Fruit fly (Drosophila melanogaster) whole organism, embryonic: ENCODE results near the gene Nost.

Experiments used
- Aef1 ChIP-seq: fragments of 200-800 bp; sonication (Bioruptor generic); IDR thresholded peaks from 3 replicates; pipeline ENCODE4 v1.3.6; 2022; ENCODE audit warnings: missing biosample characterization, missing genetic modification characterization
- Antp ChIP-seq: fragments of 200-800 bp; sonication (Bioruptor generic); optimal IDR thresholded peaks from 3 replicates; lab custom pipeline; 2016; ENCODE audit warnings: missing biosample characterization, missing genetic modification characterization
- Atf-2 ChIP-seq: fragments of 200-800 bp; sonication (Bioruptor generic); optimal IDR thresholded peaks from 2 replicates; lab custom pipeline; 2016; ENCODE audit warnings: missing biosample characterization, missing genetic modification characterization
- BEAF-32 ChIP-seq: fragments of 200-800 bp; sonication (Bioruptor generic); optimal IDR thresholded peaks from 3 replicates; lab custom pipeline; 2017; ENCODE audit warnings: missing biosample characterization, missing genetic modification characterization, mild to moderate bottlenecking, moderate library complexity, missing genetic modification reagents
- CG10321 ChIP-seq: fragments of 200-800 bp; sonication (Bioruptor generic); IDR thresholded peaks from 2 replicates; pipeline ENCODE4 v1.3.6; 2022; ENCODE audit warnings: missing biosample characterization, missing genetic modification characterization
- CG10431 ChIP-seq: fragments of 200-800 bp; sonication (Bioruptor generic); optimal IDR thresholded peaks from 3 replicates; lab custom pipeline; 2018; ENCODE audit warnings: missing biosample characterization, mild to moderate bottlenecking, missing genetic modification characterization
- CG10654 ChIP-seq: fragments of 200-800 bp; sonication (Bioruptor generic); optimal IDR thresholded peaks from 2 replicates; lab custom pipeline; 2016; ENCODE audit warnings: missing biosample characterization, missing genetic modification characterization
- CG11723 ChIP-seq: fragments of 200-800 bp; sonication (Bioruptor generic); optimal IDR thresholded peaks from 2 replicates; lab custom pipeline; 2017; ENCODE audit warnings: missing biosample characterization, mild to moderate bottlenecking, missing genetic modification characterization
- CG12299 ChIP-seq: fragments of 200-800 bp; sonication (Bioruptor generic); optimal IDR thresholded peaks from 2 replicates; lab custom pipeline; 2018; ENCODE audit warnings: missing biosample characterization, mild to moderate bottlenecking, missing genetic modification characterization
- CG13287 ChIP-seq: fragments of 200-800 bp; sonication (Bioruptor generic); IDR thresholded peaks from 2 replicates; pipeline ENCODE4 v1.3.6; 2022; ENCODE audit warnings: missing biosample characterization, missing genetic modification characterization; ENCODE audit not compliant: partially characterized antibody
- CG13296 ChIP-seq: fragments of 200-800 bp; sonication (Bioruptor generic); optimal IDR thresholded peaks from 3 replicates; lab custom pipeline; 2018; ENCODE audit warnings: missing biosample characterization, mild to moderate bottlenecking, missing genetic modification characterization
- CG13775 ChIP-seq: fragments of 200-800 bp; sonication (Bioruptor generic); optimal IDR thresholded peaks from 3 replicates; lab custom pipeline; 2017; ENCODE audit warnings: missing biosample characterization, mild to moderate bottlenecking, missing genetic modification characterization
- CG14441 ChIP-seq: fragments of 200-800 bp; sonication (Bioruptor generic); IDR thresholded peaks from 2 replicates; pipeline ENCODE4 v1.3.6; 2022; ENCODE audit warnings: missing biosample characterization, missing genetic modification characterization
- CG15514 ChIP-seq: fragments of 200-800 bp; sonication (Bioruptor generic); optimal IDR thresholded peaks from 3 replicates; lab custom pipeline; 2017; ENCODE audit warnings: missing biosample characterization, missing genetic modification characterization, mild to moderate bottlenecking, moderate library complexity, missing genetic modification reagents
- CG3163 ChIP-seq: fragments of 200-800 bp; sonication (Bioruptor generic); optimal IDR thresholded peaks from 3 replicates; lab custom pipeline; 2016; ENCODE audit warnings: missing biosample characterization, missing genetic modification characterization
- CG32767 ChIP-seq: fragments of 200-800 bp; sonication (Bioruptor generic); IDR thresholded peaks from 2 replicates; pipeline ENCODE4 v1.3.6; 2022; ENCODE audit warnings: missing biosample characterization, missing genetic modification characterization
- CG3847 ChIP-seq: fragments of 200-800 bp; sonication (Bioruptor generic); IDR thresholded peaks from 2 replicates; pipeline ENCODE4 v1.3.6; 2022; ENCODE audit warnings: missing biosample characterization, missing genetic modification characterization
- CG6254 ChIP-seq: fragments of 200-800 bp; sonication (Bioruptor generic); optimal IDR thresholded peaks from 3 replicates; lab custom pipeline; 2017; ENCODE audit warnings: mild to moderate bottlenecking, missing biosample characterization, missing genetic modification reagents, missing genetic modification characterization
- CG6683 ChIP-seq: fragments of 200-800 bp; sonication (Bioruptor generic); optimal IDR thresholded peaks from 2 replicates; lab custom pipeline; 2017; ENCODE audit warnings: missing biosample characterization, mild to moderate bottlenecking, missing genetic modification characterization, missing genetic modification reagents
- CG8089 ChIP-seq: fragments of 200-800 bp; sonication (Bioruptor generic); optimal IDR thresholded peaks from 3 replicates; lab custom pipeline; 2016; ENCODE audit warnings: missing biosample characterization, missing genetic modification characterization
- CG8359 ChIP-seq: fragments of 200-800 bp; sonication (Bioruptor generic); optimal IDR thresholded peaks from 2 replicates; lab custom pipeline; 2017; ENCODE audit warnings: missing biosample characterization, mild to moderate bottlenecking, missing genetic modification characterization, borderline replicate concordance
- D19B ChIP-seq: fragments of 200-800 bp; sonication (Bioruptor generic); optimal IDR thresholded peaks from 2 replicates; lab custom pipeline; 2017; ENCODE audit warnings: missing biosample characterization, mild to moderate bottlenecking, missing genetic modification characterization
- Dad ChIP-seq: fragments of 200-800 bp; sonication (Bioruptor generic); optimal IDR thresholded peaks from 3 replicates; lab custom pipeline; 2016; ENCODE audit warnings: missing biosample characterization, missing genetic modification characterization
- Doc2 ChIP-seq: fragments of 200-800 bp; sonication (Bioruptor generic); IDR thresholded peaks from 2 replicates; pipeline ENCODE4 v1.3.6; 2022; ENCODE audit warnings: missing biosample characterization, missing genetic modification characterization
- Fer1 ChIP-seq: fragments of 200-800 bp; sonication (Bioruptor generic); optimal IDR thresholded peaks from 2 replicates; lab custom pipeline; 2017; ENCODE audit warnings: missing biosample characterization, mild to moderate bottlenecking, missing genetic modification characterization
- Fer2 ChIP-seq: fragments of 200-800 bp; sonication (Bioruptor generic); optimal IDR thresholded peaks from 2 replicates; lab custom pipeline; 2018; ENCODE audit warnings: missing biosample characterization, mild to moderate bottlenecking, missing genetic modification characterization, moderate library complexity
- Fer3 ChIP-seq: fragments of 200-800 bp; sonication (Bioruptor generic); optimal IDR thresholded peaks from 2 replicates; lab custom pipeline; 2018; ENCODE audit warnings: missing biosample characterization, mild to moderate bottlenecking, missing genetic modification characterization, moderate library complexity
- HHEX ChIP-seq: fragments of 200-800 bp; sonication (Bioruptor generic); optimal IDR thresholded peaks from 3 replicates; lab custom pipeline; 2017; ENCODE audit warnings: missing biosample characterization, mild to moderate bottlenecking, missing genetic modification characterization, missing genetic modification reagents
- Kr ChIP-seq: fragments of 200-800 bp; sonication (Bioruptor generic); optimal IDR thresholded peaks from 2 replicates; lab custom pipeline; 2017; ENCODE audit warnings: missing biosample characterization, mild to moderate bottlenecking, missing genetic modification characterization
- Lpt ChIP-seq: fragments of >200 bp; optimal IDR thresholded peaks from 2 replicates; lab custom pipeline; 2018; ENCODE audit warnings: missing biosample characterization, missing genetic modification characterization
- Pdp1 ChIP-seq, 2 experiments: fragments of 200-800 bp; sonication (Bioruptor generic); optimal IDR thresholded peaks; 3 replicates each; lab custom pipeline; 2016; ENCODE audit warnings: missing biosample characterization in 2 of 2, missing genetic modification characterization in 2 of 2, mild to moderate bottlenecking in 1 of 2, moderate library complexity in 1 of 2
- Poxn ChIP-seq: fragments of 200-800 bp; sonication (Bioruptor generic); IDR thresholded peaks from 2 replicates; pipeline ENCODE4 v1.3.6; 2022; ENCODE audit warnings: missing biosample characterization, missing genetic modification characterization
- ab ChIP-seq: fragments of 200-800 bp; sonication (Bioruptor generic); optimal IDR thresholded peaks from 2 replicates; lab custom pipeline; 2016; ENCODE audit warnings: missing biosample characterization, missing genetic modification characterization
- bcd ChIP-seq: fragments of 200-800 bp; sonication (Bioruptor generic); optimal IDR thresholded peaks from 2 replicates; lab custom pipeline; 2017; ENCODE audit warnings: missing biosample characterization, mild to moderate bottlenecking, missing genetic modification characterization
- bigmax ChIP-seq: fragments of 200-800 bp; sonication (Bioruptor generic); optimal IDR thresholded peaks from 2 replicates; lab custom pipeline; 2018; ENCODE audit warnings: missing biosample characterization, mild to moderate bottlenecking, missing genetic modification characterization
- cas ChIP-seq: fragments of 200-800 bp; sonication (Bioruptor generic); IDR thresholded peaks from 2 replicates; pipeline ENCODE4 v1.3.6; 2022; ENCODE audit warnings: missing biosample characterization, missing genetic modification characterization
- chm ChIP-seq: fragments of 200-800 bp; sonication (Bioruptor generic); IDR thresholded peaks from 2 replicates; pipeline ENCODE4 v1.3.6; 2022; ENCODE audit warnings: missing biosample characterization, missing genetic modification characterization
- dimm ChIP-seq: fragments of 200-800 bp; sonication (Bioruptor generic); IDR thresholded peaks from 2 replicates; pipeline ENCODE4 v1.3.6; 2022; ENCODE audit warnings: missing biosample characterization, missing genetic modification characterization
- dmrt99B ChIP-seq: fragments of 200-800 bp; sonication (Bioruptor generic); optimal IDR thresholded peaks from 2 replicates; lab custom pipeline; 2018; ENCODE audit warnings: missing biosample characterization, mild to moderate bottlenecking, missing genetic modification characterization, moderate library complexity
- emc ChIP-seq: fragments of 200-800 bp; sonication (Bioruptor generic); optimal IDR thresholded peaks from 2 replicates; lab custom pipeline; 2016; ENCODE audit warnings: missing biosample characterization, missing genetic modification characterization
- fd96Cb ChIP-seq: fragments of 200-800 bp; sonication (Bioruptor generic); optimal IDR thresholded peaks from 2 replicates; lab custom pipeline; 2018; ENCODE audit warnings: missing biosample characterization, mild to moderate bottlenecking, missing genetic modification characterization, moderate library complexity
- hb ChIP-seq: fragments of 200-800 bp; sonication (Bioruptor generic); IDR thresholded peaks from 3 replicates; pipeline ENCODE4 v1.3.6; 2022; ENCODE audit warnings: missing biosample characterization, missing genetic modification characterization; ENCODE audit not compliant: partially characterized antibody
- kah ChIP-seq: fragments of 200-800 bp; sonication (Bioruptor generic); optimal IDR thresholded peaks from 2 replicates; lab custom pipeline; 2018; ENCODE audit warnings: missing biosample characterization, mild to moderate bottlenecking, missing genetic modification characterization
- klu ChIP-seq: fragments of 200-800 bp; sonication (Bioruptor generic); IDR thresholded peaks from 2 replicates; pipeline ENCODE4 v1.3.6; 2022; ENCODE audit warnings: missing biosample characterization, missing genetic modification characterization
- lbe ChIP-seq: fragments of 200-800 bp; sonication (Bioruptor generic); optimal IDR thresholded peaks from 2 replicates; lab custom pipeline; 2016; ENCODE audit warnings: missing biosample characterization, mild to moderate bottlenecking, missing genetic modification characterization
- lmd ChIP-seq: fragments of 200-800 bp; sonication (Bioruptor generic); IDR thresholded peaks from 2 replicates; pipeline ENCODE4 v1.3.6; 2022; ENCODE audit warnings: missing biosample characterization, missing genetic modification characterization
- luna ChIP-seq: fragments of 200-800 bp; sonication (Bioruptor generic); optimal IDR thresholded peaks from 2 replicates; lab custom pipeline; 2016; ENCODE audit warnings: missing biosample characterization, missing genetic modification characterization
- mirr ChIP-seq: fragments of 200-800 bp; sonication (Bioruptor generic); optimal IDR thresholded peaks from 3 replicates; lab custom pipeline; 2018; ENCODE audit warnings: missing biosample characterization, mild to moderate bottlenecking, missing genetic modification characterization
- run ChIP-seq: fragments of 200-800 bp; sonication (Bioruptor generic); optimal IDR thresholded peaks from 3 replicates; lab custom pipeline; 2018; ENCODE audit warnings: missing biosample characterization, mild to moderate bottlenecking, missing genetic modification characterization
- ttk ChIP-seq: fragments of 200-800 bp; sonication (Bioruptor generic); IDR thresholded peaks from 2 replicates; pipeline ENCODE4 v2.1.2; 2022; ENCODE audit warnings: missing biosample characterization, missing genetic modification characterization

Gene Nost

DNA sequence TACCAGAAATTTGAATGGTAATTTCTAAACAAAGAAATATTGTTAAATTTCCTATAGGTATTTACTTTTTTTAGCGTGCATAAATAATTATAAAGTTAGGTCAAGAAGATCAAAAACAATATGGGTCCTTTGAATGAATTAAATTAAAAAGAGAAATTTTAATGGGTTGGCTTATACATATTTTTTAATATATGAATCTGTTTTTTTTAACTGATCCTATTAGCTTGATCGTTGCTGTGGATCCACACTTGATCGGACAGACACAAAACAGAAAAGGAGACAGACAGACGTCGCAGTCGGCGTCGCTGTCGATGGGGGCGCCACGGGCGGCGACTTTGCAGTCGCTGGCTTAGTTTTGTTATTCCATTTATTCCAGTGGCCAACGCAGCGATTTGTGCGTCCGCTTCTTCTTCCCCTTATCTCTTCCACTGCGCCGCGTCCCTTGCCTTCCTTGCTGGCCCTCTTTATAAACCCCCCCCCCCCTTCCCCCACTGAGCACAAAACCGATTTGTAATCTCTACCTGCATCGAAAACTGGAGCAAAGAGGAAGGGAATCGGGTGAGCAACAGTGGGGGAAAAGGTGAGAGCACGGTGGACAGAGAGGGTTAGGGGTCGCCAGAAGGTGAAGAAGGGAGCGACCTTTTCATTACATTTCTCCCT lies 17.9 kb downstream of the Nost start:
- TF ChIP-seq Kr (peak; percentile 77), CG13296 (GFP tag; lab: Kevin White, UChicago) (peak; percentile 46), Antp (GFP tag; lab: Kevin White, UChicago) (peak; percentile 3), lbe (GFP tag; lab: Kevin White, UChicago) (no peak), hb (GFP tag; lab: Robert Waterston, UW) (no peak), chm (GFP tag; lab: Robert Waterston, UW) (peak; percentile 49; the same call in 1 of the 2 replicates), Pdp1 (GFP tag; optimal IDR thresholded peaks at IDR 0.05; lab: Kevin White, UChicago) (peak in 1 of 2 experiments; percentile 28), CG15514 (GFP tag; lab: Kevin White, UChicago) (no peak), CG12299 (peak; percentile 44), CG6254 (GFP tag; lab: Kevin White, UChicago) (peak; percentile 50), mirr (GFP tag; lab: Kevin White, UChicago) (no peak), Doc2 (GFP tag; lab: Robert Waterston, UW) (no peak), Aef1 (no peak), emc (GFP tag; lab: Kevin White, UChicago) (no peak), klu (GFP tag; lab: Robert Waterston, UW) (no peak), HHEX (GFP tag; lab: Kevin White, UChicago) (no peak), Lpt (no peak), CG13287 (GFP tag; lab: Robert Waterston, UW) (no peak), CG11723 (GFP tag; lab: Kevin White, UChicago) (peak; percentile 31), lmd (GFP tag; lab: Robert Waterston, UW) (peak; percentile 50; the same call in 1 of the 2 replicates), cas (GFP tag; lab: Robert Waterston, UW) (no peak), CG13775 (GFP tag; lab: Kevin White, UChicago) (peak; percentile 51), Dad (GFP tag; lab: Kevin White, UChicago) (peak; percentile 16), kah (GFP tag; lab: Kevin White, UChicago) (peak; percentile 31), dimm (GFP tag; lab: Robert Waterston, UW) (no peak), Fer3 (tag; lab: Kevin White, UChicago) (peak; percentile 32), ab (GFP tag; lab: Kevin White, UChicago) (no peak), luna (GFP tag; lab: Kevin White, UChicago) (no peak), ttk (GFP tag; lab: Robert Waterston, UW) (0 out of 2 replicates have a peak, but pooled peaks have one; percentile 4), D19B (no peak), BEAF-32 (GFP tag; lab: Kevin White, UChicago) (no peak), dmrt99B (tag; lab: Kevin White, UChicago) (peak; percentile 87), CG3163 (GFP tag; lab: Kevin White, UChicago) (no peak), Atf-2 (GFP tag; lab: Kevin White, UChicago) (no peak), Poxn (GFP tag; lab: Robert Waterston, UW) (no peak), CG6683 (GFP tag; lab: Kevin White, UChicago) (no peak), CG10321 (GFP tag; lab: Robert Waterston, UW) (no peak), fd96Cb (peak; percentile 77), CG8089 (no peak), Fer2 (tag; lab: Kevin White, UChicago) (peak; percentile 6), CG3847 (GFP tag; lab: Robert Waterston, UW) (peak; percentile 8; the same call in 1 of the 2 replicates), bcd (GFP tag; lab: Kevin White, UChicago) (peak; percentile 45), CG32767 (GFP tag; lab: Robert Waterston, UW) (peak; percentile 59; the same call in 1 of the 2 replicates), CG14441 (GFP tag; lab: Robert Waterston, UW) (no peak), bigmax (GFP tag; lab: Kevin White, UChicago) (no peak), Fer1 (GFP tag; lab: Kevin White, UChicago) (no peak), CG8359 (GFP tag; lab: Kevin White, UChicago) (no peak), CG10431 (GFP tag; lab: Kevin White, UChicago) (peak; percentile 30), run (peak; percentile 49), CG10654 (peak; percentile 7)
